Worm (Caenorhabditis elegans) whole organism, mixed stage, embryonic: ENCODE data around the gene C29E4.13.

Source experiments
- M03D4.4 ChIP-seq: sonication (generic microtip); optimal IDR thresholded peaks from 2 replicates; lab custom pipeline; 2017; ENCODE audit warnings: mild to moderate bottlenecking, missing genetic modification characterization, missing compliant biosample characterization
- bed-3 ChIP-seq: fragments of 200-800 bp; sonication (Bioruptor generic); optimal IDR thresholded peaks from 3 replicates; lab custom pipeline; 2018; ENCODE audit warnings: mild to moderate bottlenecking, missing genetic modification characterization, moderate library complexity, missing compliant biosample characterization
- blmp-1 ChIP-seq: fragments of 150-350 bp; optimal IDR thresholded peaks from 2 replicates; lab custom pipeline; 2014; ENCODE audit warnings: missing biosample characterization, missing genetic modification characterization
- ceh-39 ChIP-seq: fragments of 150-350 bp; optimal IDR thresholded peaks from 2 replicates; lab custom pipeline; 2014; ENCODE audit warnings: missing biosample characterization, missing genetic modification characterization
- ceh-43 ChIP-seq: fragments of 200-800 bp; sonication (Bioruptor generic); optimal IDR thresholded peaks from 2 replicates; lab custom pipeline; 2018; ENCODE audit warnings: mild to moderate bottlenecking, missing genetic modification characterization, moderate library complexity, missing compliant biosample characterization
- ceh-83 ChIP-seq: fragments of 200-800 bp; sonication (Bioruptor generic); optimal IDR thresholded peaks from 2 replicates; lab custom pipeline; 2018; ENCODE audit warnings: mild to moderate bottlenecking, missing genetic modification characterization, missing compliant biosample characterization
- ces-1 ChIP-seq: fragments of 150-350 bp; optimal IDR thresholded peaks from 2 replicates; lab custom pipeline; 2014; ENCODE audit warnings: missing biosample characterization, missing genetic modification reagents, missing genetic modification characterization
- cnd-1 ChIP-seq: fragments of 200-800 bp; sonication (Bioruptor generic); optimal IDR thresholded peaks from 2 replicates; lab custom pipeline; 2018; ENCODE audit warnings: mild to moderate bottlenecking, missing genetic modification characterization, missing compliant biosample characterization
- drap-1 ChIP-seq: fragments of 200-800 bp; sonication (Bioruptor generic); optimal IDR thresholded peaks from 3 replicates; lab custom pipeline; 2018; ENCODE audit warnings: mild to moderate bottlenecking, missing genetic modification characterization, missing compliant biosample characterization
- elt-1 ChIP-seq: sonication (generic microtip); optimal IDR thresholded peaks from 2 replicates; lab custom pipeline; 2017; ENCODE audit warnings: missing genetic modification characterization, mild to moderate bottlenecking, missing compliant biosample characterization, antibody characterized with exemption, moderate library complexity, borderline replicate concordance; ENCODE audit not compliant: insufficient read depth
- flh-1 ChIP-seq: fragments of 200-800 bp; sonication (Bioruptor generic); optimal IDR thresholded peaks from 2 replicates; lab custom pipeline; 2018; ENCODE audit warnings: mild to moderate bottlenecking, missing genetic modification characterization, moderate library complexity, missing compliant biosample characterization
- hlh-1 ChIP-seq: fragments of 150-350 bp; optimal IDR thresholded peaks from 2 replicates; lab custom pipeline; 2014; ENCODE audit warnings: missing biosample characterization, missing genetic modification reagents, missing genetic modification characterization
- lin-13 ChIP-seq: fragments of 150-350 bp; optimal IDR thresholded peaks from 2 replicates; lab custom pipeline; 2014; ENCODE audit warnings: missing biosample characterization, missing genetic modification characterization
- lin-32 ChIP-seq: fragments of 200-800 bp; sonication (Bioruptor generic); optimal IDR thresholded peaks from 2 replicates; lab custom pipeline; 2018; ENCODE audit warnings: mild to moderate bottlenecking, missing genetic modification characterization, missing compliant biosample characterization
- lsy-2 ChIP-seq: fragments of 150-350 bp; optimal IDR thresholded peaks from 2 replicates; lab custom pipeline; 2014; ENCODE audit warnings: missing biosample characterization, missing genetic modification characterization
- mab-5 ChIP-seq: fragments of 150-350 bp; optimal IDR thresholded peaks from 2 replicates; lab custom pipeline; 2014; ENCODE audit warnings: missing biosample characterization, missing genetic modification characterization
- mep-1 ChIP-seq: fragments of 150-350 bp; optimal IDR thresholded peaks from 2 replicates; lab custom pipeline; 2017; ENCODE audit warnings: missing biosample characterization, missing genetic modification reagents, missing genetic modification characterization, inconsistent platforms
- mls-2 ChIP-seq: sonication (generic microtip); optimal IDR thresholded peaks from 2 replicates; lab custom pipeline; 2016; ENCODE audit warnings: mild to moderate bottlenecking, missing genetic modification characterization, moderate library complexity, missing compliant biosample characterization
- nhr-2 ChIP-seq: fragments of 150-350 bp; optimal IDR thresholded peaks from 2 replicates; lab custom pipeline; 2014; ENCODE audit warnings: missing biosample characterization, missing genetic modification characterization
- nhr-237 ChIP-seq: fragments of 150-350 bp; optimal IDR thresholded peaks from 2 replicates; lab custom pipeline; 2014; ENCODE audit warnings: missing biosample characterization, missing genetic modification characterization
- nhr-28 ChIP-seq: fragments of 150-350 bp; optimal IDR thresholded peaks from 2 replicates; lab custom pipeline; 2014; ENCODE audit warnings: missing biosample characterization, missing genetic modification characterization
- nhr-76 ChIP-seq: sonication (generic microtip); optimal IDR thresholded peaks from 2 replicates; lab custom pipeline; 2017; ENCODE audit warnings: missing biosample characterization, missing genetic modification characterization
- pha-4 ChIP-seq: fragments of 150-350 bp; optimal IDR thresholded peaks from 2 replicates; lab custom pipeline; 2018; ENCODE audit warnings: missing biosample characterization, missing genetic modification reagents, missing genetic modification characterization
- sem-2 ChIP-seq: fragments of 200-800 bp; sonication (Bioruptor generic); optimal IDR thresholded peaks from 2 replicates; lab custom pipeline; 2018; ENCODE audit warnings: mild to moderate bottlenecking, missing genetic modification characterization, missing compliant biosample characterization
- snpc-4 ChIP-seq: fragments of 150-350 bp; optimal IDR thresholded peaks from 2 replicates; lab custom pipeline; 2014; ENCODE audit warnings: missing biosample characterization, missing genetic modification characterization
- sptf-1 ChIP-seq: sonication (generic microtip); optimal IDR thresholded peaks from 2 replicates; lab custom pipeline; 2017; ENCODE audit warnings: mild to moderate bottlenecking, missing genetic modification characterization, moderate library complexity, missing compliant biosample characterization
- tbx-8 ChIP-seq: fragments of 200-800 bp; sonication (Bioruptor generic); optimal IDR thresholded peaks from 2 replicates; lab custom pipeline; 2018; ENCODE audit warnings: mild to moderate bottlenecking, missing genetic modification characterization, moderate library complexity, missing compliant biosample characterization
- unc-120 ChIP-seq: sonication (generic microtip); optimal IDR thresholded peaks from 2 replicates; lab custom pipeline; 2017; ENCODE audit warnings: missing genetic modification characterization, missing compliant biosample characterization; ENCODE audit not compliant: poor library complexity, severe bottlenecking
- unc-62 ChIP-seq: fragments of 150-350 bp; optimal IDR thresholded peaks from 2 replicates; lab custom pipeline; 2014; ENCODE audit warnings: missing biosample characterization, missing genetic modification reagents, missing genetic modification characterization
- zip-8 ChIP-seq: fragments of 150-350 bp; optimal IDR thresholded peaks from 2 replicates; lab custom pipeline; 2014; ENCODE audit warnings: missing biosample characterization, missing genetic modification characterization
- ztf-11 ChIP-seq: fragments of 150-350 bp; optimal IDR thresholded peaks from 2 replicates; lab custom pipeline; 2014; ENCODE audit warnings: missing biosample characterization, missing genetic modification characterization

C29E4.13 gene

ce11 chrIII:7941417-7941816 lies 12.9 kb upstream of the C29E4.13 start, which contains the start of gene kle-2:
Gene kle-2, plus strand, starts transcription at chrIII:7941717.
- TF ChIP-seq mep-1 (no peak), cnd-1 (tag; lab: Kevin White, UChicago) (no peak), nhr-76 (tag; lab: Kevin White, UChicago) (no peak)
- TF ChIP-seq, all 35 proteins: peak for 0

- peak; percentile 16 for TF ChIP-seq lin-13 (tag; lab: Kevin White, UChicago)
- no peak for TF ChIP-seq elt-1 (tag; lab: Kevin White, UChicago)
- TF ChIP-seq nhr-2, result no peak
- no peak for TF ChIP-seq zip-8 (tag; lab: Kevin White, UChicago)
- peak; percentile 76 for TF ChIP-seq mep-1
- TF ChIP-seq nhr-237 (tag; lab: Kevin White, UChicago), result peak; percentile 76
- no peak for TF ChIP-seq sptf-1 (tag; lab: Kevin White, UChicago)
- peak; percentile 61 for TF ChIP-seq pha-4 (tag; lab: Kevin White, UChicago)
- no peak for TF ChIP-seq tbx-8 (GFP tag; lab: Kevin White, UChicago)
- TF ChIP-seq mls-2 (tag; lab: Kevin White, UChicago), result no peak
- TF ChIP-seq hlh-1 (tag; lab: Kevin White, UChicago), result peak; percentile 28
- no peak for TF ChIP-seq ztf-11
- no peak for TF ChIP-seq M03D4.4 (tag; lab: Kevin White, UChicago)
- TF ChIP-seq lsy-2 (tag; lab: Kevin White, UChicago), result peak; percentile 81
- TF ChIP-seq ceh-39 (tag; lab: Kevin White, UChicago), result peak; percentile 52
- no peak for TF ChIP-seq cnd-1 (tag; lab: Kevin White, UChicago)
- TF ChIP-seq blmp-1 (tag; lab: Kevin White, UChicago), result no peak
- no peak for TF ChIP-seq ces-1
- no peak for TF ChIP-seq nhr-76 (tag; lab: Kevin White, UChicago)
- TF ChIP-seq bed-3 (GFP tag; lab: Kevin White, UChicago), result no peak
- TF ChIP-seq snpc-4 (tag; lab: Kevin White, UChicago), result no peak
Measured at ce11 chrIII:7940819-7941218, 12.3 kb upstream of the C29E4.13 start, which contains the start of gene C29E4.12. Gene C29E4.12, plus strand, starts transcription at chrIII:7941151.

ce11 chrIII:7937548-7937947 lies 9.0 kb upstream of the C29E4.13 start, which contains the start of gene C29E4.10:
Gene C29E4.10, plus strand, starts transcription at chrIII:7937848.
- TF ChIP-seq drap-1 (GFP tag; lab: Kevin White, UChicago) (no peak), lin-32 (no peak), nhr-76 (tag; lab: Kevin White, UChicago) (no peak), ceh-43 (GFP tag; lab: Kevin White, UChicago) (no peak), nhr-237 (tag; lab: Kevin White, UChicago) (no peak), unc-62 (GFP tag; lab: Kevin White, UChicago) (no peak), tbx-8 (GFP tag; lab: Kevin White, UChicago) (no peak), mab-5 (tag; lab: Kevin White, UChicago) (no peak), ceh-39 (tag; lab: Kevin White, UChicago) (no peak), mep-1 (no peak), ztf-11 (no peak), sem-2 (GFP tag; lab: Kevin White, UChicago) (no peak), ceh-83 (no peak), mls-2 (tag; lab: Kevin White, UChicago) (no peak)

ce11 chrIII:7933235-7933634 lies 4.7 kb upstream of the C29E4.13 start, which contains the start of gene ran-2:
Gene ran-2, plus strand, starts transcription at chrIII:7933535.
- TF ChIP-seq lsy-2 (tag; lab: Kevin White, UChicago), result no peak
- no peak for TF ChIP-seq lin-32
- no peak for TF ChIP-seq zip-8 (tag; lab: Kevin White, UChicago)
- TF ChIP-seq drap-1 (GFP tag; lab: Kevin White, UChicago), result no peak
- TF ChIP-seq bed-3 (GFP tag; lab: Kevin White, UChicago), result no peak
- no peak for TF ChIP-seq cnd-1 (tag; lab: Kevin White, UChicago)
- no peak for TF ChIP-seq nhr-2
- TF ChIP-seq blmp-1 (tag; lab: Kevin White, UChicago), result no peak
- no peak for TF ChIP-seq tbx-8 (GFP tag; lab: Kevin White, UChicago)
- no peak for TF ChIP-seq mep-1
- TF ChIP-seq M03D4.4 (tag; lab: Kevin White, UChicago), result no peak
- TF ChIP-seq flh-1 (GFP tag; lab: Kevin White, UChicago), result no peak
- TF ChIP-seq unc-120, result no peak
- TF ChIP-seq ztf-11, result no peak
- TF ChIP-seq nhr-28 (tag; lab: Kevin White, UChicago), result no peak
- TF ChIP-seq sem-2 (GFP tag; lab: Kevin White, UChicago), result no peak
- no peak for TF ChIP-seq pha-4 (tag; lab: Kevin White, UChicago)
